Worm (Caenorhabditis elegans) whole organism, L2 larva: Measurements from ENCODE around the gene mam-1.

ENCODE experiments used
- nhr-6 ChIP-seq: fragments of 150-350 bp; optimal IDR thresholded peaks from 2 replicates; lab custom pipeline; 2014; ENCODE audit warnings: missing biosample characterization, missing genetic modification characterization
- sma-9 ChIP-seq, 2 experiments: fragments of 150-350 bp in 1 of 2; sonication (generic microtip) in 1 of 2; optimal IDR thresholded peaks; 2 replicates each; lab custom pipeline; 2014 to 2016; ENCODE audit warnings: missing genetic modification characterization in 2 of 2, mild to moderate bottlenecking in 1 of 2, missing biosample characterization in 1 of 2, missing compliant biosample characterization in 1 of 2, missing genetic modification reagents in 1 of 2, moderate library complexity in 1 of 2
- unc-39 ChIP-seq: fragments of 150-350 bp; optimal IDR thresholded peaks from 2 replicates; lab custom pipeline; 2014; ENCODE audit warnings: missing biosample characterization, missing genetic modification characterization

DNA sequence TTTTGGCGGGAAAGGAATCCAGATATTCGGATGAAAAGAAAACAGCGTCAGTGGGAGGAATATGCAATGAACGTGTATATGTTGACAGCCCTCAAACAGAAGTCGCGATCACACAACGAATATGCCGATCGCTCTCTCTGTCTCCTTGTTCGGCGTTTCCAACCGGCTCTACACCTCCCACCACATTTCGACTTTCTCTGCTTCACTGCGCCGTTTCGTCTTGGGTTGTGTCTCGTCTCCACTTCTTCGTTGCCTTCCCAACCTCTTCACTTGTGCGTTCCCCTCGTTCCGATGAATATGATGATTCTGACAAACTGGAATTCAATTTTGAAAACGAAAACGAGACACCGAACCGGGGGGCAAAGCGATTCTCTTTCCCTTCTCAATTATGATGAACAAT, 9.8 kb upstream of the mam-1 start, which contains the start of gene mab-7:
- TF ChIP-seq unc-39 (tag; lab: Kevin White, UChicago) (no peak), sma-9 (GFP tag; optimal IDR thresholded peaks at IDR 0.05; lab: Kevin White, UChicago) (no peak), sma-9 (tag; optimal IDR thresholded peaks at IDR 0.05; lab: Kevin White, UChicago) (no peak), nhr-6 (tag; lab: Kevin White, UChicago) (no peak)
